Fruit fly (Drosophila melanogaster): ENCODE data around the gene CG6287.
A peak's percentile ranks its signal among the peaks of the same experiment; 100 is the strongest.

CG6287 gene

DNA sequence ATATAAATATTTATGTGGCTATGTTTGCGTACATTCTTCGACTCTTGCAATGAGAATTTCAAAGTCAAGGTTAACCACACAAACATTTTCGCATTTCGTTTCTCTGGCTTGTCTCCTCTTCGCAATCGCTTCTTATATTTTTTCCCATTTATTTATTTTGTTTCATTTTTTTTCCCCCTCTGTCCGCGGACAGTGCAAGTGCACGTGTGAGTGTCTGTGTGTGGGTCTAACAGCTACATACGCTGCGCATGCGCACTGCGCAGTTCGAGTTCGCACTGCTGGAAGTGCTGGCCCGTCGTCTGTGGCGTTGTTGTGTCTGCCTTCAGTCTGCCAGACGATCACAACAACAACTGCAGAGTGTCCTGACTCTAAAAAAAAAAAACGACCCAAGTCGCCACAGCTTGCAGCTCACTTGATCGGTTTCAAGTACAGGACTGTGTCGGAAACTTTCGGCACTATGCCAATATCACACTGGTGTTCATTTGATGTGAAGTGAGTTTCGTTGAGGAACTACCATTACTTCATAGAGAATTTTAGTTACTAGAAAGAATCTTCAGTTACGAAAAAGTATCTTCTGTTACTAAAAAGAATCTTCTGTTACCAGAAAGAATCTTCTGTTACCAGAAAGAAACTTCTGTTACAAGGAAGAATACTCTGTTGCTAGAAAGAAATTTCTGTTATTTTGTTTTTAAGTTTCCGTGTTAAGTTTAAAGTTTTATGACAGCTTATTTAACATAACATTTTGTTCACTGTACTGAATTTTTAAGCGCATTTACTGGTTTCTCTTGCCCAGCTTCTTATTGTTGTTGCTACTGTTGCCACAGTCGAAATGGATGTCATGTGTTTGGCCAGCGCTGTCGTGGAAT, 20.1 kb upstream of the CG6287 start:
- TF ChIP-seq CG8478 (optimal IDR thresholded peaks at IDR 0.05) (no peak), CTCF (optimal IDR thresholded peaks at IDR 0.05) (no peak)

DNA sequence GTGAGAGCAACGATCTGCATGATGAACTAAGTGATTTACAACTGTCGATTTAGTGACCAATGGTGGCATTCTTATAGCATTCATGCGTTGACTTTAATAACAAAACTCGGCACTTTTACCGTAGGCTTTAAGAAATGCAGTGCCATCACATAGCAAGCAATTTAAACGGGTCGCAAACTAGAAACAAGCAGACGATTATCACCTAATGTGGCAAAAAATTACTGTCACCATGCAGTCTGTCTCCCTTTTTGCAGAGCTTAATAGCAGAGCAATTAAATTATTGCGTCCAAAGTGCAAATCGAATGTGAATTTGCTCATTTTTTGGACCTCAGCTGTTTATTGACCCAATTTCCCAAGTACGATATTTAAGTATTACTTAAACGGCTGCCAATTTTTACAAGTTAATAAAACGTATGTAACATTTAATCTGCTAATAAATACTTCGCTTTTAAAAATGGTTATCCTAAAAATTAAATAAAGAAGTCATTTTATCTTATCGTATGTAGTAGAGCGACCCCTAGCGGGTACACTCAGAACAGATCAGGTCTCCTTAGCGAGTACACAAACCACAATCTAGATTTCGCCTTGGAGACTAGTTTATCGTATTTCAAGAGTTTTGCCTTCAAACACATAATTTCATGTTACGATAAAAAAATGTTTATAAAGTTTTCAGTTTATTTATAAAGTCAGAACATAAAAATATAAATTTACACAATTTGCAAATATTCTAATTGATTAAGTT, 16.3 kb upstream of the CG6287 start, which contains the start of gene Vm32E:
Gene Vm32E (minus strand): TSS at position 51 of the 742 bp plus-strand sequence.
- no peak for TF ChIP-seq CG8478 (optimal IDR thresholded peaks at IDR 0.05)
- peak; percentile 79 to 92 for TF ChIP-seq CTCF (optimal IDR thresholded peaks at IDR 0.05)

DNA sequence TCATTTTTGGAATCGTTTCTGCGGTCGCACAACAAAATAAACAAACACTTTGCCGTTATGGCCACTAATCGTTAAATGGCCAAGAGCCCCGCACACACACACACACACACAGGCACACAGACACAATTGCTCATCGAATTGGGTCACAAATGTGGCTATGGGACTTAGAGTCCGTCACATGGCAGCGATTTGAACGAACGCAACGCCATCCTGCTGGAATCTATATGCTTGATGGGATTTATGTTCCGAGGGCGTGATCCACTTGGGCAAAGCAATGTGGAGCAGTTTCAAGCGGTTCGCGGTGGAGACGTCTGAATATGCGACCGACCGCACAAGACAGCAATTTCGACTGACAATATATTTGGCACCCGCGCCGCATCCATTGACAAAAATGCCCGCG, 15.0 kb upstream of the CG6287 start:
- no peak for TF ChIP-seq CTCF (optimal IDR thresholded peaks at IDR 0.05)
- no peak for TF ChIP-seq CG8478 (optimal IDR thresholded peaks at IDR 0.05)

DNA sequence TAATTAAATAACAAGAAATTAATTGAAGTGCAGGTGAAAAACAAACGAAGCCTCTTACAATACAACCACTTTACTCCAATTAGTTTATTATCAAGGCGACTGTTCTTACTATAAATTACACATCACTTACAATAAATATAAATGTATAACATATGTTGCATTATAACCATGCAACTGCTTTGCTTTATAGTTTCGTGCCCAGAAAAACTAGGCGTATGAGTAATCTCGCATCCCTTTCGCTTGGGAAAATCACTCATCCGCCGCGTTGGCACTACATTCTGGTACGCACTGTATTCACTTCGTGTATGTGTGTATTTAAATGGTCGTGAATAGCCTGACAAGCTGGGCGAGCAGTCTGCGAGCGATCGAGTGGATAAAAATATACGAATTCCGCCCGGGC, 14.4 kb upstream of the CG6287 start:
- TF ChIP-seq CG8478 (optimal IDR thresholded peaks at IDR 0.05): no peak
- TF ChIP-seq CTCF (optimal IDR thresholded peaks at IDR 0.05): no peak

DNA sequence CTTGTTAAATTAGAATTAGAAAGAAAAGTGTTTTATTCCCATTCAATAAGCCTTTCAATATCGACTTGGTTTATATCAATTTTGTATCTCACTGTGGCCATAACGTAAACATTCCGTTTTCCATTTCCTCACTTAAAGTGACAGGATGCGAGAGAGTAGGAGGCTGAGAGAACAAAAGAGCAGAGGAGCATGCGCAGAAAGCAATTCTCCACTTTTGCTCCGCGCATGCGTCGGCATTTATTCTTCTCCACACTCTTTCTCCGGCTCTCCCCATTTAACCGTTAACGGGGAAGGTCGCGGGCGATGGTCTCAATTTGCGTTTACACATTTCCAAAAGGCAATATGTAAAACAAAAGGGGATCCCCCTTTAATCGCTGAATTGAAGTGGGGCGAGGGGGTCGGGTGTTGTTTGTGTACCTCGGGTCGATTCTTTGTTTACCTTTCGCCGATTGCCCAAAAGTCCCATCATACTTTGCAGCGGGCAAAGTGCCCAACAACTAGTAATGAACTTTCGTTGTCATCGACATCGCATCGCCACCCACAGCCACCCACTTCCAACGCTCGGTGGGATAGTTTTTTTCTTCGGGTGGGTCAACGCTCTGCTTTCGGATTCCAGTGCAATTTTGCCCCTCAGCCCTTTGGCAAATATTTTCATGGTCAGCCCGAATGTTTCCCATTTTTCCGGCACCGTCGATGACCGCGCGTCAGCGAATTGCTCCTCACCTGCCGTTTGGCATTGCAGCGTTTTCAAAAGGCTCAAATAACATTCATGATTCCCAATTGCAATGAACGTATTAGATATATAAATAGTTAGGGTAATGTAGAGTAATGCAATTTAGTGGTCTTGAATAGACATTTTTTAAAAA, 13.4 kb upstream of the CG6287 start:
- TF ChIP-seq CG8478 (optimal IDR thresholded peaks at IDR 0.05): no peak
- no peak for TF ChIP-seq CTCF (optimal IDR thresholded peaks at IDR 0.05)

DNA sequence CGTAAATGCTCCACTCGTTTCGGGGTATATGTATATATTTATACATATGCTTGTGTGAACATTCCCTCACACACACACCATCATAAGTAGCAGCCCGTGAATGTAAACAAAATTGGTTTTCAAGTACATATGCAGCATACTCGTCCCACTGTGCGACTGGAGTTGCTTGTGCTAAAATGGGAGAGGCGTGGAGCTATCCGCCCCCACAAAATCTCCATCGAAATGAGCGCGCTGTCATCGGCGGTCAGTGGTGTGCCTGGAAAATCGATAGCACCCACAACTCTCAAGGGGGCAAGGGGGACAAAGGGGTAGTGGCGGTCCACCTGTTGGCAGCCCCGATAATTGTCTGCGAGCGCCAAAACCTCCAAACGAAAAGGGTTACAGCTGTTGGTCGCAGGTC, 12.5 kb upstream of the CG6287 start:
- TF ChIP-seq CTCF (optimal IDR thresholded peaks at IDR 0.05) (no peak), CG8478 (optimal IDR thresholded peaks at IDR 0.05) (no peak)

DNA sequence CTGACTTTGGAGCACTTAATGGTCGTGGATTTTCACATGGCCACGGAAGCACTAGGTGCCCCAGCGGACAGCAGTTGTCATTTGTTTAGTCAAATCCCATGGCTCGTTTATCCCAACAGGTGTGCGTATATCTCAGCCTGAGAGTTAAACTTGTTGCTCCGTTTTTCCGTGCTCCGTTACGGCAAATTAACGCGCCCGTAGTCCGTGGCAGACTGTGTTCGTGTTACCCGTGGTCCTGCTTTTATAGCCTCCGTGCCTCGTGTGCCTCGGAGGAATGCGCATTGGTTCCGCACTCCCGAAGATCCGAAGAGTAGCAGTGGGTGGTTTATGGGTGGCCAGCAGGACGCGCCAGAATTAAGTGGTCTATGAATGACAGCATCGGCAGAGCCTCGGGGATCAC, 6.6 kb downstream of the CG6287 start, which contains the start of gene Gyc32E:
Gene Gyc32E (minus strand): TSS at position 133 of the 400 bp plus-strand sequence.
- no peak for TF ChIP-seq CTCF (optimal IDR thresholded peaks at IDR 0.05)
- TF ChIP-seq CG8478 (optimal IDR thresholded peaks at IDR 0.05): no peak

DNA sequence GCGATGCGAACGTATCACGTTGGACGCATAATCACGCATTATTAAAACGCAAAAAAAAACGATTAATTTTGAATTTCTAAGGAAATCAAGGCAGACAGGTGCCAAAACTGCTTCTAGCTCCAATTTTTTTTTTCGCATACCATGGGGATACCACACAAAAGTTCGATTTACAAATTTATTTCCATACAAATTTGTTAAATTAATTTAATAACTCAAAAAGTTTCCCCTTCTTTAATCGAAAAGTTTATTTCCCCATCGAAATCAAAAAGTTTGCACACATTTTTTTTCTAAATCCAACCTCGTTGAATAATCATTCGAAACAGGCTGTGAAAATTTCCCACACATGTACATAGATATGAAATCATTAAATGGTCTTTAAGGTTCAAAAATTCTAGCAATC, 10.2 kb downstream of the CG6287 start, which contains the start of gene CG31867:
Gene CG31867 (minus strand): TSS at position 101 of the 400 bp plus-strand sequence.
- TF ChIP-seq CG8478 (optimal IDR thresholded peaks at IDR 0.05): no peak
- no peak for TF ChIP-seq CTCF (optimal IDR thresholded peaks at IDR 0.05)

DNA sequence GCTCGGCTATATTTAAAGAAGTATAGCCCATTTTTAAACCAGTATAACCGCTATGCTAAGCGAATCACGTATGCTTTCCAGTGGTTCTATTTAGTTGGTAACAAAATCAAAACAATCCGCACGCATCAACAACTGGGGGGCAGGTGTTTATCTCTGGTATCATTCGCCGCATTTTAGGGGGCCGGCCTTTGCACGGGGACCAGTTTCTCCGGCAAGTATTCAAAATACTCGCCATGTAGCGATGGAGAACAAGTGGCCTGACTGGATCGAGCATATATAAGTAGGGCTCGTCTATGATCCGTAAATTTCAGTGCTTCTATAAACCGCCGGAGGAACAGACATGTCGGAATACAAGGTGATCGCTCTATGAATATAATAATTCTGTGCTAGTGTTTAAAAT, 19.4 kb downstream of the CG6287 start, which contains the start of gene hgo:
Gene hgo (plus strand): TSS at position 301 of the 400 bp plus-strand sequence.
- no peak for TF ChIP-seq CTCF (optimal IDR thresholded peaks at IDR 0.05)
- TF ChIP-seq CG8478 (optimal IDR thresholded peaks at IDR 0.05): no peak

DNA sequence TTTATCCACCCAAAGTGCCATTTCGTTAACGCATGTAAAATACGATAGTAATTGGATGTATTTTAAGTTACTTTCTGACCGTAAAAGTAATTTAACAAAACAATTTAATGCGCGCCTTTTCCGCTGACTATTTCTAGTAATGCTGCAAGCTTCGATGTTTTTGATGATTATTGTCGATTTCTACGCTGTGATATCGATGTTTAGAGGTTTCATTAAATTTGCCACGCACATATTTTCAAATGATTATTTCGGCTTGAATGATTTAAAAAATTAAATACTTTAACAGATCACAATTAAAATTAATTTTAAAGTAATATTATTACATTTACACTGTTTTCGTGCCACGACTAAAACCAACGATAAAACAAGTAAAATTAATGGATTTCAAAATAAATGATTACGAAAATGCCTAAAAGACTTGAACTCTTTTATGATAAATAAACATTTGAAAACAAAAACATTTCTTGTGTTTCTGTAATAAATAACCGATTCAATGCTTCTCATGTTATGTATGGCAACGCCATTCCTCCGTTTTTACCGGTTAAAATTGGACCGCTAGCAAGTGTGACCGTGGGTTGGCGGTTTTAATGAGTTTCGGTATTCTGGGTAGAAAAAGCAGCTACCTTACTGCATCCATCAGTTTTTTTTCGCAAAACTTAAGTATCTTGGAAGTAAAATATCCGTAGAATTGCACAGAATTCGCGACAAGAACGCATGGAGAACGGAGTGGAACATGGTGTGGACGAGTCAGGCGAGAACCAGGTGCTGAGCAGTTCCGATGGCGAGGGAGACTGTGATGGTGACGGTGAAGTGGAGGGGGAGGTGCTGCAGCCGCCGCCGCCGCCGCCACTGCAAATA, 25.1 kb downstream of the CG6287 start, which contains the start of the genes RfC38 and CG4751:
Gene RfC38 (minus strand): TSS at position 495 of the 858 bp plus-strand sequence.
Gene CG4751 (plus strand): TSS at position 587 of the 858 bp plus-strand sequence.
- TF ChIP-seq CG8478 (optimal IDR thresholded peaks at IDR 0.05) (no peak), CTCF (optimal IDR thresholded peaks at IDR 0.05) (no peak)

DNA sequence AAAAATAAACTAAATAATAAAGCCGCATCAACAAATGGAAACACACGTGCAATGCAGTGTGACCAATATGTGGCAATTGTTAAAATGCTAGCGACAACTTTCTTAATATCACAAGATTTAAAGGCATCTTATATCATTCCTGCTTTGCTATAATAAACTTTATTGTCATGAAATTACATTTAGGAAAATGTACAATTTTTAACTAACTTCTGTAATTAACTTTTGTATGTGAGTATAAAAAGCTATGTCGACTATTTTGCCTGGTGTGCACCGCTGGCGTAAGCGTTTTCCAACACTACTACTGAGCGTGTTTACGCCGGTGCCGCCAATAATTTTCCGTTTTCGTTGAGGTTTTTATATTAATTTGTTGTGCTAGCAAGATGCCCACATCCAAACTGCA, 32.0 kb downstream of the CG6287 start, which contains the start of the genes Csl4 and Nup160:
Gene Csl4 (minus strand): TSS at position 69 of the 400 bp plus-strand sequence.
Gene Nup160 (plus strand): TSS at position 279 of the 400 bp plus-strand sequence.
- TF ChIP-seq CTCF (optimal IDR thresholded peaks at IDR 0.05) (no peak), CG8478 (optimal IDR thresholded peaks at IDR 0.05) (no peak)

DNA sequence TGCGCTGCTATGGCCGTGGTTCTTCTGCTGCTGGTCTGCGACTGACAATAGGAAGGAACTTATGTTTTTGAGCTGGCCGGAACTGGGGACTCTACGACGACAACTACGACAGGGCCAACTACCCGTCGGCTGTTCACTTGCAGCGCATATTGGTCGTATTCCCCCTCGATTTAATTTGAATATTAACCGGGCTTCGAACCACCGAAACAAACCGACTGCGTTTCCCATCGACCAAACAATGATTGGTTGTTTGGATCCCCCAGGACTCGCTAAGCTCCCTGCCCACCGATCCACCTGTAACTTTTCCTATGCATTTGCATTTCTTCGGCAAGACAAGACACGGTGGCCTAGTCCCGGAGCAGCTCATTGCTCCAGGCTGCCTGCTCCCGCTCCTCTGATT, 33.9 kb downstream of the CG6287 start, which contains the start of gene Dnaaf4:
Gene Dnaaf4 (minus strand): TSS at position 101 of the 400 bp plus-strand sequence.
- TF ChIP-seq CG8478 (optimal IDR thresholded peaks at IDR 0.05) (no peak), CTCF (optimal IDR thresholded peaks at IDR 0.05) (no peak)

DNA sequence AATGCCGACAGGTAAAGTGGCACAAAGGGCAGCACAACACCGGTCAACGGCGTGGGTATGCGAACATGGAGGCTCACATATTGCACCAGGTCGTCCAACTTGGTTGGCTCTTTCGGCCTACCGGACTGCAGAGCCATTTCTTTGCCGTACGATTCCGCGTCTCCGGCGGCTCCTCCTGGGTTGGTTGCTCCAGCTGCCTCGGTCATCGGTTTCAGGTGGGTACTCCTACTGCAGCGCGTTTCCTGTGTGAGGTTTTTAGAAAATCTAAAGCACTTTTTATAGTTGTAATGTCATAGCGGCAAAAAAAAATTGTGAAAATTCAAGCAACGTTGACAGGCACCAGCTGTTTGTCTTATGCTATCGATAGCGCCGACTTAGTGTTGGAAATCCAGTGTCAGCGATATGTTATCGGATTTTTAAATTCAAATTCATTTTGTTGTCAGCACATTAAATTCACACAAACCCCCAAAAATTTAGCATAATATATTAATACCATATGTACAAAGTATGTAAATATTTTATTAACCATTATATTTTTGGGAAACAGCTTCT, 35.5 kb downstream of the CG6287 start, which contains the start of gene CG6230:
Gene CG6230 (minus strand): TSS at position 354 of the 552 bp plus-strand sequence.
- TF ChIP-seq CG8478 (optimal IDR thresholded peaks at IDR 0.05) (no peak), CTCF (optimal IDR thresholded peaks at IDR 0.05) (no peak)

Measured in S2 (cell line).